Worm (Caenorhabditis elegans) whole organism, L2 larva: Measurements from ENCODE around the gene C17H12.37.

Source experiments
- alr-1 ChIP-seq: fragments of 150-350 bp; optimal IDR thresholded peaks from 2 replicates; lab custom pipeline; 2014; ENCODE audit warnings: missing biosample characterization, missing genetic modification characterization
- aly-2 ChIP-seq: fragments of 150-350 bp; optimal IDR thresholded peaks from 2 replicates; lab custom pipeline; 2014; ENCODE audit warnings: missing biosample characterization, missing genetic modification characterization
- egl-27 ChIP-seq: sonication (generic microtip); optimal IDR thresholded peaks from 3 replicates; lab custom pipeline; 2017; ENCODE audit warnings: missing biosample characterization, missing genetic modification reagents, missing genetic modification characterization
- elt-3 ChIP-seq: sonication (generic microtip); optimal IDR thresholded peaks from 2 replicates; lab custom pipeline; 2017; ENCODE audit warnings: missing biosample characterization, missing genetic modification characterization
- fos-1 ChIP-seq: fragments of 150-350 bp; optimal IDR thresholded peaks from 2 replicates; lab custom pipeline; 2014; ENCODE audit warnings: missing biosample characterization, missing genetic modification characterization
- lin-13 ChIP-seq: fragments of 150-350 bp; optimal IDR thresholded peaks from 2 replicates; lab custom pipeline; 2014; ENCODE audit warnings: missing biosample characterization, missing genetic modification reagents, missing genetic modification characterization
- lin-39 ChIP-seq: fragments of 150-350 bp; optimal IDR thresholded peaks from 2 replicates; lab custom pipeline; 2014; ENCODE audit warnings: missing biosample characterization, missing genetic modification reagents, missing genetic modification characterization
- nhr-10 ChIP-seq: sonication (generic microtip); optimal IDR thresholded peaks from 2 replicates; lab custom pipeline; 2017; ENCODE audit warnings: missing biosample characterization, missing genetic modification characterization
- nhr-237 ChIP-seq: fragments of 150-350 bp; optimal IDR thresholded peaks from 2 replicates; lab custom pipeline; 2014; ENCODE audit warnings: missing biosample characterization, missing genetic modification characterization
- sem-4 ChIP-seq: fragments of 150-350 bp; optimal IDR thresholded peaks from 2 replicates; lab custom pipeline; 2014; ENCODE audit warnings: missing biosample characterization, missing genetic modification reagents, missing genetic modification characterization
- unc-55 ChIP-seq: fragments of 150-350 bp; sonication (generic microtip); optimal IDR thresholded peaks from 3 replicates; lab custom pipeline; 2014; ENCODE audit warnings: missing biosample characterization, missing genetic modification reagents, missing genetic modification characterization

DNA sequence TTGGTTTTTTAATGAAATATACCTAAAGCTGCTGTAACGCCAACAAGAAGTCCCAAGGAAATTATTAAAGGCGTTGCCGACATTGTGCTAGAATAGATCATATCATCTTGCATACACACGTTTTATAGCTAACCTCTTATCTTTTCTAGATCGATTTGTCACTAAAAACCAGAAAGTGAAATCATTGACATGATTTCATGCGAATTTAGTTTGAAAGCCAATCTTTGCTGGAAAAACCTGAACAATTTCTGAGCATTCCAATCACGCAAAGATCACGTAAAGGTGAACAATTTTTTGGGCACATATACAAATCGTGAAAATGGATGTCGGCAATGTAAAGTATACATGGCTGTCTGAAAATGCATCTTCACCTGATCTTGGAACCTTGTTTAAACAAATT, 17.5 kb downstream of the C17H12.37 start, which contains the start of gene C17H12.6:
- TF ChIP-seq nhr-10 (no peak), lin-39 (tag; lab: Kevin White, UChicago) (no peak), aly-2 (tag; lab: Kevin White, UChicago) (no peak), alr-1 (tag; lab: Kevin White, UChicago) (no peak), nhr-237 (no peak), unc-55 (GFP tag; lab: Kevin White, UChicago) (no peak), egl-27 (tag; lab: Kevin White, UChicago) (no peak), sem-4 (tag; lab: Kevin White, UChicago) (no peak), elt-3 (tag; lab: Kevin White, UChicago) (no peak), lin-13 (GFP tag; lab: Kevin White, UChicago) (no peak), fos-1 (tag; lab: Kevin White, UChicago) (no peak)
